Worm (Caenorhabditis elegans): ENCODE results near the gene fli-1.

- TF ChIP-seq hrde-1 (tag; optimal IDR thresholded peaks at IDR 0.05; ENCODE audit: borderline replicate concordance) = no peak
- TF ChIP-seq dpl-1 (GFP tag; optimal IDR thresholded peaks at IDR 0.05) = no peak
- no peak for TF ChIP-seq Y95B8A.8 (GFP tag; IDR thresholded peaks at IDR 0.05)
- TF ChIP-seq pha-4 (tag; optimal IDR thresholded peaks at IDR 0.05) = no peak
- no peak for TF ChIP-seq ztf-26 (tag; optimal IDR thresholded peaks at IDR 0.05)
- no peak for TF ChIP-seq ztf-3 (GFP tag; optimal IDR thresholded peaks at IDR 0.05)
- no peak for TF ChIP-seq athp-1 (tag; optimal IDR thresholded peaks at IDR 0.05)
Measured at ce11 chrIII:8653457-8653856, 30.1 kb downstream of the fli-1 start.

Data from whole organism, young adult.